Fruit fly (Drosophila melanogaster): ENCODE results near the gene IKKbeta.

DNA sequence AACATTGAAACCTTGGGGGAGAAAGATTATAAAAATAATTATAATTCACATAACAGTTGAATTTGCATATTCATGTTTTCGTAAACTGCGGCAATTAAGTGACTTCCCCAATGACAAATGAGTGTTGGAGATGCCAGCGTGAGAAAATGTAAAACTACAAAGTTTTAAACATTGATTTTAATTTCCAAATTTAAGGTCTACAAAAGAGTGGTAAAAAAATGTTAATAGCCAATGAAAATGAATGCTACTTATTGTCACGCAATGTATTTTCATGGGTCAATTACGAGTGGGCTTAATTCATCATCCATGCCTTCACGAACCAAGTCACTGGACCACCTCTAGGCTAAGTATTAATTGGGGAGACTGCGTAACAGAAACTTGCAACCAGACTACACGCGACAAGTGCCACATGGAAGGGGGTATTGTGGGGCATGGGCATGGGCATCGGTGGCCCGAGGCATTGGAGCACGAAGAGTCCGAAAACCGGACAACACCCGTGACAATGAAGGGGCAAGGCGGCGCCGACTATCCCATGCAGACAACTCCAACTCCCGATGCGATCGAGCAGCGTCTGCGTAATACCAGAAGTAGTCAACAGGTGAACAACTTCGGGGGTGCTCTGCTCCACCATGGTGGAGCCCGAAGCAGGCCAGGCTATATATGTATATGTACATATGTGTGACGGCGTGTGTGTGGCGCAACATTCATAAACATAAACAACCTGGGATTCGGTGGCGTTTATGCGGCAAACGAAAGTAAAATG, 6.9 kb downstream of the IKKbeta start:
- TF ChIP-seq CG12768 (GFP tag; optimal IDR thresholded peaks at IDR 0.05) (no peak), kay (GFP tag; ENCODE audit: borderline replicate concordance) (no peak), Hr96 (GFP tag; optimal IDR thresholded peaks at IDR 0.05) (no peak), CG1620 (GFP tag; optimal IDR thresholded peaks at IDR 0.05) (no peak), Mnt (GFP tag; optimal IDR thresholded peaks at IDR 0.05) (no peak), Crg-1 (GFP tag; optimal IDR thresholded peaks at IDR 0.05) (no peak), pad (GFP tag; optimal IDR thresholded peaks at IDR 0.05) (no peak)
